Worm (Caenorhabditis elegans): ENCODE measurements around the gene F47F2.3.

ce11 chrX:3920747-3921146, 25.3 kb upstream of the F47F2.3 start:
- TF ChIP-seq mdl-1 (tag; optimal IDR thresholded peaks at IDR 0.05) (no peak), alr-1 (tag; optimal IDR thresholded peaks at IDR 0.05) (no peak), egl-27 (tag; optimal IDR thresholded peaks at IDR 0.05) (no peak), unc-39 (tag; optimal IDR thresholded peaks at IDR 0.05) (no peak), lsy-2 (tag; optimal IDR thresholded peaks at IDR 0.05) (no peak), R02D3.7 (tag; optimal IDR thresholded peaks at IDR 0.05) (no peak), ceh-16 (tag; optimal IDR thresholded peaks at IDR 0.05) (no peak), unc-62 (GFP tag; optimal IDR thresholded peaks at IDR 0.05) (no peak), ztf-4 (tag; optimal IDR thresholded peaks at IDR 0.05) (no peak), snpc-4 (tag; optimal IDR thresholded peaks at IDR 0.05) (no peak), F13H6.1 (tag; optimal IDR thresholded peaks at IDR 0.05) (no peak)

Measured in whole organism, L2 larva.